Worm (Caenorhabditis elegans) whole organism, midembryonic: ENCODE results near the gene nhr-112.

Source experiments
- med-1 ChIP-seq: sonication (generic microtip); optimal IDR thresholded peaks from 2 replicates; lab custom pipeline; 2017; ENCODE audit warnings: missing genetic modification characterization, mild to moderate bottlenecking, missing compliant biosample characterization, antibody characterized with exemption, missing genetic modification reagents; ENCODE audit not compliant: insufficient read depth
- tab-1 ChIP-seq: fragments of 200-800 bp; sonication (Bioruptor generic); IDR thresholded peaks from 2 replicates; pipeline ENCODE4 v1.3.6; 2022; ENCODE audit warnings: missing genetic modification characterization, missing compliant biosample characterization

DNA sequence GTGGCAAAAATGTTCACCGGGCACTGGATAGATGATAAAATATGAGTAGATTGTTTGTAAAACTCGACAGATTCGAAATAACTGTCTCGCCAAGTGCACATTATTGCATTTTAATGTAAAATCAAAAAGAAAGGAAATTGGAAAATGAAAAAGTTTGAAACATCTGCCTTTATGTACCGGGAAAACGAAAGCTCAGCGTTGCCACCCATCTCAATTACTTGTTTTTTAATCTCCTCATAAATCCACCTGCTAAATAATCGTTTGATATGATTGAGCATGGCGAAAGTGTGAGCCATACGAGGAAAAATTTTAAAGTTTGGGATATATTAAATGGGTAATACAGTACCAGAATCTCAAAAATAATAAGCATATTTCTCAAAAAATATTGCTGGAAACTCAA lies 7.1 kb downstream of the nhr-112 start, which contains the start of gene srh-137:
- TF ChIP-seq tab-1 (GFP tag; lab: Robert Waterston, UW) (no peak), med-1 (GFP tag; lab: Kevin White, UChicago) (no peak)
